Fruit fly (Drosophila melanogaster) whole organism, embryonic: ENCODE data around the gene CG15536.

Experiments
- Bteb2 ChIP-seq: fragments of 200-800 bp; sonication (Bioruptor generic); optimal IDR thresholded peaks from 2 replicates; lab custom pipeline; 2016; ENCODE audit warnings: missing biosample characterization, missing genetic modification characterization
- CG10147 ChIP-seq: fragments of 200-800 bp; sonication (Bioruptor generic); optimal IDR thresholded peaks from 2 replicates; lab custom pipeline; 2019; ENCODE audit warnings: missing biosample characterization, mild to moderate bottlenecking, missing genetic modification characterization, moderate library complexity
- CG10565 ChIP-seq: fragments of 200-800 bp; sonication (Bioruptor generic); optimal IDR thresholded peaks from 3 replicates; lab custom pipeline; 2016; ENCODE audit warnings: missing biosample characterization, mild to moderate bottlenecking, missing genetic modification characterization
- CG1233 ChIP-seq: fragments of 200-800 bp; sonication (Bioruptor generic); optimal IDR thresholded peaks from 4 replicates; lab custom pipeline; 2018; ENCODE audit warnings: missing biosample characterization, mild to moderate bottlenecking, missing genetic modification characterization
- CG12769 ChIP-seq: fragments of 200-800 bp; sonication (Bioruptor generic); optimal IDR thresholded peaks from 2 replicates; lab custom pipeline; 2019; ENCODE audit warnings: missing biosample characterization, mild to moderate bottlenecking, missing genetic modification characterization, moderate library complexity
- CG13287 ChIP-seq: fragments of 200-800 bp; sonication (Bioruptor generic); IDR thresholded peaks from 2 replicates; pipeline ENCODE4 v1.3.6; 2022; ENCODE audit warnings: missing biosample characterization, missing genetic modification characterization; ENCODE audit not compliant: partially characterized antibody
- CG16813 ChIP-seq: fragments of 200-800 bp; sonication (Bioruptor generic); IDR thresholded peaks from 3 replicates; pipeline ENCODE4 v1.3.6; 2022; ENCODE audit warnings: missing biosample characterization, missing genetic modification characterization; ENCODE audit not compliant: partially characterized antibody
- CG17385 ChIP-seq: fragments of 200-800 bp; sonication (Bioruptor generic); optimal IDR thresholded peaks from 3 replicates; lab custom pipeline; 2018; ENCODE audit warnings: missing biosample characterization, mild to moderate bottlenecking, missing genetic modification characterization
- CG17568 ChIP-seq: fragments of 200-800 bp; sonication (Bioruptor generic); optimal IDR thresholded peaks from 2 replicates; lab custom pipeline; 2018; ENCODE audit warnings: missing biosample characterization, mild to moderate bottlenecking, missing genetic modification characterization, moderate library complexity
- CG17829 ChIP-seq: fragments of 200-800 bp; optimal IDR thresholded peaks from 2 replicates; lab custom pipeline; 2019; ENCODE audit warnings: missing biosample characterization, mild to moderate bottlenecking, missing genetic modification characterization, moderate library complexity
- CG18011 ChIP-seq: fragments of 200-800 bp; sonication (Bioruptor generic); optimal IDR thresholded peaks from 2 replicates; lab custom pipeline; 2017; ENCODE audit warnings: missing biosample characterization, missing genetic modification characterization, mild to moderate bottlenecking, moderate library complexity, missing genotype
- CG18476 ChIP-seq: fragments of 200-800 bp; sonication (Bioruptor generic); optimal IDR thresholded peaks from 2 replicates; lab custom pipeline; 2016; ENCODE audit warnings: missing biosample characterization, mild to moderate bottlenecking, missing genetic modification characterization
- CG18764 ChIP-seq: fragments of 200-800 bp; sonication (Bioruptor generic); optimal IDR thresholded peaks from 3 replicates; lab custom pipeline; 2016; ENCODE audit warnings: missing biosample characterization, missing genetic modification characterization
- CG2712 ChIP-seq: fragments of 200-800 bp; optimal IDR thresholded peaks from 3 replicates; lab custom pipeline; 2019; ENCODE audit warnings: missing biosample characterization, mild to moderate bottlenecking, missing genetic modification characterization, moderate library complexity
- CG32772 ChIP-seq: fragments of 200-800 bp; sonication (Bioruptor generic); IDR thresholded peaks from 2 replicates; pipeline ENCODE4 v1.3.6; 2022; ENCODE audit warnings: missing biosample characterization, missing genetic modification characterization
- CG33213 ChIP-seq: fragments of 200-800 bp; sonication (Bioruptor generic); optimal IDR thresholded peaks from 3 replicates; lab custom pipeline; 2016; ENCODE audit warnings: missing biosample characterization, missing genetic modification characterization
- CG5245 ChIP-seq: fragments of 200-800 bp; sonication (Bioruptor generic); optimal IDR thresholded peaks from 3 replicates; lab custom pipeline; 2016; ENCODE audit warnings: missing biosample characterization, missing genetic modification characterization
- CG7839 ChIP-seq: fragments of 200-800 bp; sonication (Bioruptor generic); optimal IDR thresholded peaks from 3 replicates; lab custom pipeline; 2018; ENCODE audit warnings: missing biosample characterization, mild to moderate bottlenecking, missing genetic modification characterization, moderate library complexity
- CG9797 ChIP-seq: fragments of 200-800 bp; sonication (Bioruptor generic); optimal IDR thresholded peaks from 3 replicates; lab custom pipeline; 2018; ENCODE audit warnings: missing biosample characterization, mild to moderate bottlenecking, missing genetic modification characterization
- D19A ChIP-seq: fragments of 200-800 bp; optimal IDR thresholded peaks from 3 replicates; lab custom pipeline; 2019; ENCODE audit warnings: missing biosample characterization, mild to moderate bottlenecking, missing genetic modification characterization, moderate library complexity
- Drgx ChIP-seq: fragments of 200-800 bp; sonication (Bioruptor generic); IDR thresholded peaks from 2 replicates; pipeline ENCODE4 v1.3.6; 2022; ENCODE audit warnings: missing biosample characterization, missing genetic modification characterization
- E2f2 ChIP-seq: fragments of 200-800 bp; sonication (Bioruptor generic); IDR thresholded peaks from 2 replicates; pipeline ENCODE4 v1.3.6; 2022; ENCODE audit warnings: missing biosample characterization, missing genetic modification characterization
- Ets65A ChIP-seq: fragments of 200-800 bp; sonication (Bioruptor generic); peaks from one replicate; lab custom pipeline; 2016; ENCODE audit warnings: missing biosample characterization, missing genetic modification characterization
- HHEX ChIP-seq: fragments of 200-800 bp; sonication (Bioruptor generic); optimal IDR thresholded peaks from 3 replicates; lab custom pipeline; 2017; ENCODE audit warnings: missing biosample characterization, mild to moderate bottlenecking, missing genetic modification characterization, missing genetic modification reagents
- Hey ChIP-seq: fragments of 200-800 bp; sonication (Bioruptor generic); optimal IDR thresholded peaks from 3 replicates; lab custom pipeline; 2018; ENCODE audit warnings: missing biosample characterization, mild to moderate bottlenecking, missing genetic modification characterization
- Jarid2 ChIP-seq: fragments of 200-800 bp; sonication (Bioruptor generic); optimal IDR thresholded peaks from 3 replicates; lab custom pipeline; 2017; ENCODE audit warnings: mild to moderate bottlenecking, missing biosample characterization, missing genetic modification reagents, missing genetic modification characterization
- MESR4 ChIP-seq: fragments of 200-800 bp; sonication (Bioruptor generic); optimal IDR thresholded peaks from 2 replicates; lab custom pipeline; 2018; ENCODE audit warnings: missing biosample characterization, mild to moderate bottlenecking, missing genetic modification characterization, moderate library complexity
- Max ChIP-seq: fragments of 200-800 bp; sonication (Bioruptor generic); optimal IDR thresholded peaks from 2 replicates; lab custom pipeline; 2016; ENCODE audit warnings: missing biosample characterization, mild to moderate bottlenecking, missing genetic modification characterization
- Scr ChIP-seq: fragments of 200-800 bp; sonication (Bioruptor generic); IDR thresholded peaks from 2 replicates; pipeline ENCODE4 v1.3.6; 2022; ENCODE audit warnings: missing biosample characterization, missing genetic modification characterization; ENCODE audit not compliant: partially characterized antibody
- Sox100B ChIP-seq: fragments of 200-800 bp; sonication (Bioruptor generic); optimal IDR thresholded peaks from 3 replicates; lab custom pipeline; 2018; ENCODE audit warnings: missing biosample characterization, mild to moderate bottlenecking, missing genetic modification characterization
- Ssrp ChIP-seq: fragments of 200-800 bp; sonication (Bioruptor generic); optimal IDR thresholded peaks from 2 replicates; lab custom pipeline; 2018; ENCODE audit warnings: missing biosample characterization, mild to moderate bottlenecking, missing genetic modification characterization, moderate library complexity
- Stat92E ChIP-seq, 3 experiments: fragments of >200 bp in 2 of 3; fragments of 200-800 bp in 1 of 3; sonication (Bioruptor generic) in 1 of 3; optimal IDR thresholded peaks; 2 replicates each; lab custom pipeline; 2017 to 2019; ENCODE audit warnings: missing biosample characterization in 3 of 3, missing genetic modification characterization in 3 of 3, mild to moderate bottlenecking in 1 of 3, moderate library complexity in 1 of 3
- Tbp ChIP-seq: fragments of >200 bp; optimal IDR thresholded peaks from 2 replicates; lab custom pipeline; 2018; ENCODE audit warnings: missing biosample characterization, missing genetic modification characterization
- Xrp1 ChIP-seq: fragments of 200-800 bp; sonication (Bioruptor generic); IDR thresholded peaks from 2 replicates; pipeline ENCODE4 v1.3.6; 2022; ENCODE audit warnings: missing biosample characterization, missing genetic modification characterization
- YL-1 ChIP-seq: fragments of 200-800 bp; sonication (Bioruptor generic); optimal IDR thresholded peaks from 3 replicates; lab custom pipeline; 2017; ENCODE audit warnings: missing biosample characterization, mild to moderate bottlenecking, missing genetic modification characterization
- crp ChIP-seq, 2 experiments: fragments of 200-800 bp; sonication (Bioruptor generic); optimal IDR thresholded peaks; 2 replicates in 1 of 2; 3 replicates in 1 of 2; lab custom pipeline; 2017; ENCODE audit warnings: missing biosample characterization in 2 of 2, missing genetic modification characterization in 2 of 2, mild to moderate bottlenecking in 1 of 2, moderate library complexity in 1 of 2
- en ChIP-seq: fragments of 200-800 bp; sonication (Bioruptor generic); optimal IDR thresholded peaks from 2 replicates; lab custom pipeline; 2016; ENCODE audit warnings: missing biosample characterization, missing genetic modification characterization
- gfzf ChIP-seq: fragments of 200-800 bp; sonication (Bioruptor generic); optimal IDR thresholded peaks from 2 replicates; lab custom pipeline; 2016; ENCODE audit warnings: missing biosample characterization, mild to moderate bottlenecking, missing genetic modification characterization, moderate library complexity
- grau ChIP-seq: fragments of 200-800 bp; optimal IDR thresholded peaks from 3 replicates; lab custom pipeline; 2019; ENCODE audit warnings: missing biosample characterization, mild to moderate bottlenecking, missing genetic modification characterization, moderate library complexity
- insv ChIP-seq, 2 experiments: fragments of 200-800 bp; sonication (Bioruptor generic); optimal IDR thresholded peaks; 3 replicates each; lab custom pipeline; 2016 to 2018; ENCODE audit warnings: missing biosample characterization in 2 of 2, missing genetic modification characterization in 2 of 2
- kay ChIP-seq: fragments of 200-800 bp; sonication (Bioruptor generic); optimal IDR thresholded peaks from 2 replicates; lab custom pipeline; 2016; ENCODE audit warnings: missing biosample characterization, missing genetic modification characterization
- pum ChIP-seq: fragments of 200-800 bp; sonication (Bioruptor generic); optimal IDR thresholded peaks from 2 replicates; lab custom pipeline; 2016; ENCODE audit warnings: missing biosample characterization, missing genetic modification characterization
- row ChIP-seq: fragments of 200-800 bp; sonication (Bioruptor generic); IDR thresholded peaks from 3 replicates; pipeline ENCODE4 v1.3.6; 2022; ENCODE audit warnings: missing biosample characterization, missing genetic modification characterization
- scrt ChIP-seq: fragments of 200-800 bp; sonication (Bioruptor generic); optimal IDR thresholded peaks from 2 replicates; lab custom pipeline; 2018; ENCODE audit warnings: missing biosample characterization, mild to moderate bottlenecking, missing genetic modification characterization, moderate library complexity
- sisA ChIP-seq: fragments of 200-800 bp; sonication (Bioruptor generic); IDR thresholded peaks from 2 replicates; pipeline ENCODE4 v1.3.6; 2022; ENCODE audit warnings: missing biosample characterization, missing genetic modification characterization
- slou ChIP-seq: fragments of 200-800 bp; sonication (Bioruptor generic); optimal IDR thresholded peaks from 3 replicates; lab custom pipeline; 2016; ENCODE audit warnings: missing biosample characterization, missing genetic modification characterization
- stc ChIP-seq: fragments of 200-800 bp; sonication (Bioruptor generic); IDR thresholded peaks from 2 replicates; pipeline ENCODE4 v1.3.6; 2022; ENCODE audit warnings: missing biosample characterization, missing genetic modification characterization
- tin ChIP-seq: fragments of 200-800 bp; sonication (Bioruptor generic); optimal IDR thresholded peaks from 3 replicates; lab custom pipeline; 2016; ENCODE audit warnings: missing biosample characterization, missing genetic modification characterization
- zf30C ChIP-seq: fragments of 200-800 bp; sonication (Bioruptor generic); optimal IDR thresholded peaks from 3 replicates; lab custom pipeline; 2018; ENCODE audit warnings: missing biosample characterization, mild to moderate bottlenecking, missing genetic modification characterization

Gene CG15536

DNA sequence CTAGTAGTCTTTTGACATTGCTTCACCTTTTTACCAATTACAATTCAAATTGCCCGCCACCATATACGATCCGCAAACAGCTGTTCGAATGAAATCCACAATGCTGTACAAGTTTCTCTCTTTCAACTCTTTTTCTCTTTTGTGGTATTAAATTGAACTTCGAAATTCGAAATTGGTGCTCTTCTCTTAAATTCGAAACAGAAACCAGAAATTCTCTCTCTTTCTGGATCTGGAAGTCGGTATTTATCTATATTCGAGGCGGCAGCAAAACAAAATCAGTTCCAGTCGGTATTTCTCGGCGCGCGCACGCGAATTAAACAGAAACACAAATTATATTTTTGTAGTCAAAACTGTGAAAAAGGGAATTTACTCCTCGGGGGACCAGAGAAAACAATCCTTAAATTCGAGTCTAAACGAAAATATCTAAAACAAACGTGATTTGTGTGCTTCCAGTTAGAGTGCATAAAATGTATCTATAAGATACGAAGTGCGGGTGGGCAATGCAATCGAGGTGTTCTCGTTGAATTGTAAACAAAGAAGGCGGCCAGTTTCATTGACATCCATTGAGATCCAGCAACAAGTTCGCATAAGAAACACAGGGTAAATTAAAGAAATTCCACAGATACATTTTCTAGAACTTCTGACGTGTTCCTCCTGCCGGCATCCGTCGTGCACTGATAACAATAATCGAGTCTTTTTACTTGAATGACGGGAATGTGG, 41.0 kb upstream of the CG15536 start, which contains the start of gene PH4alphaEFB (continued):
- TF ChIP-seq CG16813 (GFP tag; lab: Robert Waterston, UW) (no peak), CG32772 (no peak), CG18764 (GFP tag; lab: Kevin White, UChicago) (no peak), Drgx (GFP tag; lab: Robert Waterston, UW) (no peak), pum (GFP tag; lab: Kevin White, UChicago) (no peak), Sox100B (GFP tag; lab: Kevin White, UChicago) (no peak), slou (GFP tag; lab: Kevin White, UChicago) (no peak), Ssrp (tag; lab: Kevin White, UChicago) (no peak), Tbp (no peak), HHEX (GFP tag; lab: Kevin White, UChicago) (no peak), CG10565 (GFP tag; lab: Kevin White, UChicago) (no peak), CG1233 (GFP tag; lab: Kevin White, UChicago) (no peak), Stat92E (GFP tag; optimal IDR thresholded peaks at IDR 0.05; lab: Kevin White, UChicago) (peak in 1 of 3 experiments; percentile 56), E2f2 (GFP tag; lab: Robert Waterston, UW) (peak; percentile 92), CG5245 (GFP tag; lab: Kevin White, UChicago) (no peak), D19A (tag; lab: Kevin White, UChicago) (peak; percentile 43), CG17568 (GFP tag; lab: Kevin White, UChicago) (peak; percentile 58), CG18011 (GFP tag; lab: Kevin White, UChicago) (no peak), CG18476 (GFP tag; lab: Kevin White, UChicago) (no peak), Bteb2 (no peak), row (no peak), CG7839 (peak; percentile 12), CG33213 (GFP tag; lab: Kevin White, UChicago) (no peak), tin (GFP tag; lab: Kevin White, UChicago) (no peak), sisA (GFP tag; lab: Robert Waterston, UW) (no peak), CG2712 (tag; lab: Kevin White, UChicago) (peak; percentile 33), Max (GFP tag; lab: Kevin White, UChicago) (no peak), crp (GFP tag; optimal IDR thresholded peaks at IDR 0.05; lab: Kevin White, UChicago) (peak; percentile 20 to 84), Scr (GFP tag; lab: Robert Waterston, UW) (no peak), zf30C (GFP tag; lab: Kevin White, UChicago) (no peak), Xrp1 (GFP tag; lab: Robert Waterston, UW) (no peak), gfzf (peak; percentile 33), en (GFP tag; lab: Kevin White, UChicago) (no peak), YL-1 (GFP tag; lab: Kevin White, UChicago) (peak; percentile 27), MESR4 (GFP tag; lab: Kevin White, UChicago) (peak; percentile 3), CG9797 (GFP tag; lab: Kevin White, UChicago) (no peak), CG17829 (tag; lab: Kevin White, UChicago) (peak; percentile 25), CG13287 (GFP tag; lab: Robert Waterston, UW) (peak; percentile 45), kay (GFP tag; lab: Kevin White, UChicago) (no peak), Hey (tag; lab: Kevin White, UChicago) (no peak), CG17385 (GFP tag; lab: Kevin White, UChicago) (no peak), insv (GFP tag; optimal IDR thresholded peaks at IDR 0.05; lab: Kevin White, UChicago) (peak in 1 of 2 experiments; percentile 51), Ets65A (GFP tag; lab: Kevin White, UChicago) (no peak), scrt (peak; percentile 84), CG10147 (GFP tag; lab: Kevin White, UChicago) (no peak), stc (no peak), CG12769 (tag; lab: Kevin White, UChicago) (peak; percentile 78), Jarid2 (GFP tag; lab: Kevin White, UChicago) (peak; percentile 94), grau (tag; lab: Kevin White, UChicago) (no peak)
